Fruit fly (Drosophila melanogaster) whole organism, embryonic: ENCODE measurements around the gene Mal-B2.

Experiments used
- Abd-B ChIP-seq: fragments of 200-800 bp; sonication (Bioruptor generic); optimal IDR thresholded peaks from 2 replicates; lab custom pipeline; 2018; ENCODE audit warnings: missing biosample characterization, mild to moderate bottlenecking, missing genetic modification characterization, moderate library complexity
- Bgb ChIP-seq: fragments of 200-800 bp; sonication (Bioruptor generic); IDR thresholded peaks from 2 replicates; pipeline ENCODE4 v1.3.6; 2022; ENCODE audit warnings: missing biosample characterization, missing genetic modification characterization; ENCODE audit not compliant: partially characterized antibody
- CG11456 ChIP-seq: fragments of 200-800 bp; sonication (Bioruptor generic); IDR thresholded peaks from 3 replicates; pipeline ENCODE4 v1.3.6; 2022; ENCODE audit warnings: missing biosample characterization, missing genetic modification characterization
- CG12769 ChIP-seq: fragments of 200-800 bp; sonication (Bioruptor generic); optimal IDR thresholded peaks from 2 replicates; lab custom pipeline; 2019; ENCODE audit warnings: missing biosample characterization, mild to moderate bottlenecking, missing genetic modification characterization, moderate library complexity
- CG14441 ChIP-seq: fragments of 200-800 bp; sonication (Bioruptor generic); IDR thresholded peaks from 2 replicates; pipeline ENCODE4 v1.3.6; 2022; ENCODE audit warnings: missing biosample characterization, missing genetic modification characterization
- CG15073 ChIP-seq: fragments of 200-800 bp; sonication (Bioruptor generic); optimal IDR thresholded peaks from 2 replicates; lab custom pipeline; 2016; ENCODE audit warnings: missing biosample characterization, missing genetic modification characterization
- CG1602 ChIP-seq: fragments of 200-800 bp; sonication (Bioruptor generic); optimal IDR thresholded peaks from 3 replicates; lab custom pipeline; 2016; ENCODE audit warnings: missing biosample characterization, missing genetic modification characterization
- CG16779 ChIP-seq: fragments of 200-800 bp; sonication (Bioruptor generic); IDR thresholded peaks from 2 replicates; pipeline ENCODE4 v1.3.6; 2022; ENCODE audit warnings: missing biosample characterization, missing genetic modification characterization
- CG17802 ChIP-seq: fragments of 200-800 bp; sonication (Bioruptor generic); optimal IDR thresholded peaks from 2 replicates; lab custom pipeline; 2018; ENCODE audit warnings: missing biosample characterization, mild to moderate bottlenecking, missing genetic modification characterization, moderate library complexity
- CG2202 ChIP-seq: fragments of 200-800 bp; sonication (Bioruptor generic); optimal IDR thresholded peaks from 2 replicates; lab custom pipeline; 2018; ENCODE audit warnings: missing biosample characterization, mild to moderate bottlenecking, missing genetic modification characterization
- CG2889 ChIP-seq: fragments of 200-800 bp; sonication (Bioruptor generic); IDR thresholded peaks from 3 replicates; pipeline ENCODE4 v1.3.6; 2022; ENCODE audit warnings: missing biosample characterization, missing genetic modification characterization
- CG30403 ChIP-seq: fragments of 200-800 bp; sonication (Bioruptor generic); optimal IDR thresholded peaks from 3 replicates; lab custom pipeline; 2016; ENCODE audit warnings: missing biosample characterization, missing genetic modification characterization
- CG30431 ChIP-seq: fragments of 200-800 bp; sonication (Bioruptor generic); optimal IDR thresholded peaks from 2 replicates; lab custom pipeline; 2017; ENCODE audit warnings: missing biosample characterization, missing genetic modification characterization
- CG3726 ChIP-seq: fragments of 200-800 bp; sonication (Bioruptor generic); IDR thresholded peaks from 3 replicates; pipeline ENCODE4, ENCODE4 v1.3.6; 2022; ENCODE audit warnings: missing biosample characterization, missing genetic modification characterization
- CG6272 ChIP-seq: fragments of 200-800 bp; sonication (Bioruptor generic); IDR thresholded peaks from 2 replicates; pipeline ENCODE4 v1.3.6; 2022; ENCODE audit warnings: missing biosample characterization, missing genetic modification characterization
- CG8290 ChIP-seq, 3 experiments: fragments of 200-800 bp; sonication (Bioruptor generic); optimal IDR thresholded peaks; 2 replicates each; lab custom pipeline; 2016 to 2019; ENCODE audit warnings: missing biosample characterization in 3 of 3, missing genetic modification characterization in 3 of 3, mild to moderate bottlenecking in 2 of 3, moderate library complexity in 1 of 3
- CG8359 ChIP-seq: fragments of 200-800 bp; sonication (Bioruptor generic); optimal IDR thresholded peaks from 2 replicates; lab custom pipeline; 2017; ENCODE audit warnings: missing biosample characterization, mild to moderate bottlenecking, missing genetic modification characterization, borderline replicate concordance
- CG9817 ChIP-seq: fragments of 200-800 bp; sonication (Bioruptor generic); optimal IDR thresholded peaks from 2 replicates; lab custom pipeline; 2018; ENCODE audit warnings: missing biosample characterization, mild to moderate bottlenecking, missing genetic modification characterization, moderate library complexity
- Deaf1 ChIP-seq: fragments of 200-800 bp; optimal IDR thresholded peaks from 3 replicates; lab custom pipeline; 2019; ENCODE audit warnings: missing biosample characterization, mild to moderate bottlenecking, missing genetic modification characterization, moderate library complexity
- Fer2 ChIP-seq: fragments of 200-800 bp; sonication (Bioruptor generic); optimal IDR thresholded peaks from 2 replicates; lab custom pipeline; 2018; ENCODE audit warnings: missing biosample characterization, mild to moderate bottlenecking, missing genetic modification characterization, moderate library complexity
- Hmr ChIP-seq: fragments of 200-800 bp; sonication (Bioruptor generic); optimal IDR thresholded peaks from 3 replicates; lab custom pipeline; 2017; ENCODE audit warnings: mild to moderate bottlenecking, missing biosample characterization, missing genetic modification reagents, missing genetic modification characterization
- Hr39 ChIP-seq: fragments of >200 bp; optimal IDR thresholded peaks from 2 replicates; lab custom pipeline; 2017
- Lhr ChIP-seq: fragments of 200-800 bp; sonication (Bioruptor generic); optimal IDR thresholded peaks from 3 replicates; lab custom pipeline; 2017; ENCODE audit warnings: mild to moderate bottlenecking, missing biosample characterization, missing genetic modification reagents, missing genetic modification characterization
- Med ChIP-seq: fragments of 200-800 bp; sonication (Bioruptor generic); peaks from one replicate; lab custom pipeline; 2016; ENCODE audit warnings: missing biosample characterization, missing genetic modification characterization, mild to moderate bottlenecking, inconsistent platforms, moderate library complexity
- Vsx1 ChIP-seq: fragments of 200-800 bp; sonication (Bioruptor generic); optimal IDR thresholded peaks from 2 replicates; lab custom pipeline; 2017; ENCODE audit warnings: missing biosample characterization, mild to moderate bottlenecking, missing genetic modification characterization, missing genetic modification reagents
- amos ChIP-seq: fragments of 200-800 bp; sonication (Bioruptor generic); IDR thresholded peaks from 2 replicates; pipeline ENCODE4 v1.3.6; 2022; ENCODE audit warnings: missing biosample characterization, missing genetic modification characterization; ENCODE audit not compliant: partially characterized antibody
- chinmo ChIP-seq: fragments of 200-800 bp; sonication (Bioruptor generic); IDR thresholded peaks from 4 replicates; pipeline ENCODE4 v1.3.6; 2022; ENCODE audit warnings: missing biosample characterization, missing genetic modification characterization; ENCODE audit not compliant: partially characterized antibody
- chm ChIP-seq: fragments of 200-800 bp; sonication (Bioruptor generic); IDR thresholded peaks from 2 replicates; pipeline ENCODE4 v1.3.6; 2022; ENCODE audit warnings: missing biosample characterization, missing genetic modification characterization
- danr ChIP-seq: fragments of 200-800 bp; sonication (Bioruptor generic); IDR thresholded peaks from 2 replicates; pipeline ENCODE4 v1.3.6; 2022; ENCODE audit warnings: missing biosample characterization, missing genetic modification characterization
- emc ChIP-seq: fragments of 200-800 bp; sonication (Bioruptor generic); optimal IDR thresholded peaks from 2 replicates; lab custom pipeline; 2016; ENCODE audit warnings: missing biosample characterization, missing genetic modification characterization
- lab ChIP-seq: fragments of 200-800 bp; sonication (Bioruptor generic); optimal IDR thresholded peaks from 3 replicates; lab custom pipeline; 2017; ENCODE audit warnings: missing biosample characterization, missing genetic modification characterization, mild to moderate bottlenecking, moderate library complexity, missing genetic modification reagents
- mirr ChIP-seq: fragments of 200-800 bp; sonication (Bioruptor generic); optimal IDR thresholded peaks from 3 replicates; lab custom pipeline; 2018; ENCODE audit warnings: missing biosample characterization, mild to moderate bottlenecking, missing genetic modification characterization
- pho ChIP-seq: fragments of 200-800 bp; sonication (Bioruptor generic); optimal IDR thresholded peaks from 2 replicates; lab custom pipeline; 2016; ENCODE audit warnings: missing biosample characterization, missing genetic modification characterization
- run ChIP-seq: fragments of 200-800 bp; sonication (Bioruptor generic); optimal IDR thresholded peaks from 3 replicates; lab custom pipeline; 2018; ENCODE audit warnings: missing biosample characterization, mild to moderate bottlenecking, missing genetic modification characterization
- salm ChIP-seq: fragments of 200-800 bp; sonication (Bioruptor generic); optimal IDR thresholded peaks from 2 replicates; lab custom pipeline; 2018; ENCODE audit warnings: missing biosample characterization, mild to moderate bottlenecking, missing genetic modification characterization
- sc ChIP-seq, 3 experiments: fragments of >200 bp in 2 of 3; fragments of 200-800 bp in 1 of 3; sonication (Bioruptor generic) in 1 of 3; optimal IDR thresholded peaks; 2 replicates in 2 of 3; 3 replicates in 1 of 3; lab custom pipeline; 2017; ENCODE audit warnings: mild to moderate bottlenecking in 1 of 3, missing biosample characterization in 1 of 3, missing genetic modification characterization in 1 of 3, missing genetic modification reagents in 1 of 3
- tio ChIP-seq: fragments of 200-800 bp; sonication (Bioruptor generic); optimal IDR thresholded peaks from 2 replicates; lab custom pipeline; 2017; ENCODE audit warnings: missing biosample characterization, missing genetic modification characterization, inconsistent platforms
- tx ChIP-seq: fragments of 200-800 bp; sonication (Bioruptor generic); optimal IDR thresholded peaks from 2 replicates; lab custom pipeline; 2016; ENCODE audit warnings: missing biosample characterization, missing genetic modification characterization
- unpg ChIP-seq: fragments of 200-800 bp; sonication (Bioruptor generic); optimal IDR thresholded peaks from 3 replicates; lab custom pipeline; 2018; ENCODE audit warnings: missing biosample characterization, mild to moderate bottlenecking, missing genetic modification characterization, moderate library complexity
- zen2 ChIP-seq: fragments of 200-800 bp; sonication (Bioruptor generic); IDR thresholded peaks from 3 replicates; pipeline ENCODE4 v1.3.6; 2022; ENCODE audit warnings: missing biosample characterization, missing genetic modification characterization; ENCODE audit not compliant: partially characterized antibody
- zfh1 ChIP-seq: fragments of 200-800 bp; sonication (Bioruptor generic); IDR thresholded peaks from 3 replicates; pipeline ENCODE4 v1.3.6; 2022; ENCODE audit warnings: missing biosample characterization, missing genetic modification characterization

The Mal-B2 gene

DNA sequence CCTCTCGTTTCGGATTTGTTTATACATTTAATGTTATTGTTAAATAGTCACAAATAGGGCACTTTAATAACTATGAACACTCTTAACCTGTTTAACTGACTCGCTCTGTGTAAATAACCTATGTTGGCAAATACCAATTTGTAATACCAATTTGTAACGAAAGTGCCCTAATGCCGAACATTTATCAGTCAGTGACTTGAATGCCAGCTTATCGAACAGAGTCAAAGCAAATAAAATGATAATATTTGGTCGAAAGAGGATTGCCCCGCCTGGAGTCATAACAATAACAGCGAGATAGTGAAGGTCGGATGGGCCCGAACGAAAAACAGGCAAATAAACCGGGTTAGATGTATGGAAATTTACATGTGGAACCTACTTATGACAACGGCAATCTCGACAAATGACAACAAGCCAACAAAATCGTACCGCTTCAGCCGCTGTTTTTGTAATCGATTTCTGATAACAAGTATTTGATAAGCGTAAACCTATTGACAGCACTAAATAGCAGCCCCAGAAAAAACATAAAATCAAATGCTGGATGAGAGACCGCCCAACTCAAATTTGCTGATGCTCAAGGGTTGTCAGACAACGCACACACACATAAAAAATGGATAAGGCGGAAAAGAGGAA, 4.5 kb upstream of the Mal-B2 start (continued):
- TF ChIP-seq sc (optimal IDR thresholded peaks at IDR 0.05; lab: Kevin White, UChicago) (no peak), sc (GFP tag; optimal IDR thresholded peaks at IDR 0.05; lab: Kevin White, UChicago) (no peak), Vsx1 (GFP tag; lab: Kevin White, UChicago) (peak; percentile 19), mirr (GFP tag; lab: Kevin White, UChicago) (peak; percentile 92), chm (GFP tag; lab: Robert Waterston, UW) (no peak), CG8290 (GFP tag; optimal IDR thresholded peaks at IDR 0.05; lab: Kevin White, UChicago) (no peak), CG8290 (tag; optimal IDR thresholded peaks at IDR 0.05; lab: Kevin White, UChicago) (peak in 1 of 2 experiments; percentile 60)

DNA sequence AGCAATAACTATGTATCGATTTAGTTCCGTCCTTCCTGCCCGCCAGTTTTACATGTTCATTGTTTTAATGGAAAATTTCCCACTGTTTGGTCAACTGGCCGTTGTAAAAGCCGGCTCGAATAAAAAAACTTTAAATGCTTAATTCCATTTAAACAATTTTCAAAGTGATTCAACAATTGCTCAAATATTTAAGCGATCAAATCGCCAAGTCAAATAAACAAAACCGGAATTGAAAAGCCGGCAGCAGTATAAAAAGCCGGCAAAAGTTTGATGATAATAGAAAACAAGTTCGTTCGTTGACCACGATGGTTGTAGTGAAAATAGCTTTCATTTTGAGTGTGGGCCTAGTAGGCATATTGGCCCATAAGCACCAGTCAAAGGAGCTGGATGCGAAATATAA, 2.8 kb upstream of the Mal-B2 start, which contains the start of gene Mal-B1:
TSS of gene Mal-B1 (plus strand) at position 301 of the 400 bp plus-strand sequence.
- no peak for TF ChIP-seq CG15073 (GFP tag; lab: Kevin White, UChicago)
- no peak for TF ChIP-seq Fer2
- TF ChIP-seq CG8359: no peak
- TF ChIP-seq CG2889: no peak
- TF ChIP-seq CG1602 (GFP tag; lab: Kevin White, UChicago): no peak
- no peak for TF ChIP-seq CG6272 (GFP tag; lab: Robert Waterston, UW)
- no peak for TF ChIP-seq tio (GFP tag; lab: Kevin White, UChicago)
- no peak for TF ChIP-seq Abd-B (GFP tag; lab: Kevin White, UChicago)
- no peak for TF ChIP-seq CG2202

DNA sequence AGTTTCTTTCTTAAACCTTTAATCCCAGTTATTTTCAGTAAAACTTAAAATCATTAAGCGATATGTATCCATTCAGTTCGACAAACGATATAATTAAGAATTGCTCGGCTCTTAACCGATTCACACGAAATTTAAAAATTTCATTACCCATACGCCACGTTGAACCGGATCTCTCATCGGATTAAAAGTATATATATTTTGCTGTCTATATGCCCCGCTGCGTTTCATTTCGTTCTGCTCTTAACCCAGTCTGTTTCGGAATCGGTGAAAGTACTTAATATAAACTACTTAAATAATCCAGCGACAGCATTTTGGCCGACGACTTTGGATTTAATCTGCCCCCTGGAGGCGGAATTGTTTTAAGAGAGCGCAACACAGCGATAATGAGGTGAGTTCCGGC, 3.4 kb downstream of the Mal-B2 start, which contains the start of gene CG42751:
TSS of gene CG42751 (plus strand) at position 301 of the 400 bp plus-strand sequence.
- TF ChIP-seq Hr39: no peak
- TF ChIP-seq CG8359: no peak
- no peak for TF ChIP-seq CG9817 (tag; lab: Kevin White, UChicago)
- no peak for TF ChIP-seq run (tag; lab: Kevin White, UChicago)
- TF ChIP-seq zfh1 (GFP tag; lab: Robert Waterston, UW): no peak
- no peak for TF ChIP-seq pho (GFP tag; lab: Kevin White, UChicago)
- no peak for TF ChIP-seq Med
- TF ChIP-seq danr: no peak

DNA sequence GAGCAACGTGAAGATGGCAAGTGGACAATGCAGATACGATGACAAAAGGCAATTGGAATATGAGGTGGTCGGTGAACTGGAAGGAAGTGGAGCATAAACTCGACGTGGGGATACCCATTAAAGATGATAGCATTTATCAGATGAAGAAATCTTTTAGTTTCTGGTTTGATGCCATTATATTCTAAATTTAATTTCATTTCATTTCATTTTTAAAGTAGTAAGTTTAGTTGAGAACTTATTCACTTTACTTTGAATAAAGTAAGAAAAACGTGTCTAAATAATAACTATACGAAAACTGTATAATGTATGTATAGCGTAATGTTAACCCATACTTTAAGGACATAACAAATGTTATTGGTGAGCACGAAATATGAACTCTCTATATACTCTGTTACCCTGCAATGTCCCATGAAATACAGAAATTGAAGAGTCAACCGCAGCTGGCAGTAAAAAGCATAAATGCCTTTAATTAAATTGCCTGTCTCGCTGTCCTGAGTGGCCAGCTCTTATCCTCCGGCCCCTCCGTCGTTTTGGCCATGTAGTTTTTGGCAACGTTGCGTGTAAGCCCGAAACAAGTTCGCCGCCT, 21.2 kb downstream of the Mal-B2 start:
- 0 out of 3 replicates have a peak, but pooled peaks have one; percentile 9 for TF ChIP-seq CG11456 (GFP tag; lab: Robert Waterston, UW)
- no peak for TF ChIP-seq emc
- TF ChIP-seq tx (GFP tag; lab: Kevin White, UChicago): no peak
- TF ChIP-seq CG14441 (GFP tag; lab: Robert Waterston, UW): no peak
- TF ChIP-seq CG3726 (GFP tag; lab: Robert Waterston, UW): no peak
- TF ChIP-seq CG17802 (tag; lab: Kevin White, UChicago): no peak
- TF ChIP-seq run (tag; lab: Kevin White, UChicago): no peak
- no peak for TF ChIP-seq salm

DNA sequence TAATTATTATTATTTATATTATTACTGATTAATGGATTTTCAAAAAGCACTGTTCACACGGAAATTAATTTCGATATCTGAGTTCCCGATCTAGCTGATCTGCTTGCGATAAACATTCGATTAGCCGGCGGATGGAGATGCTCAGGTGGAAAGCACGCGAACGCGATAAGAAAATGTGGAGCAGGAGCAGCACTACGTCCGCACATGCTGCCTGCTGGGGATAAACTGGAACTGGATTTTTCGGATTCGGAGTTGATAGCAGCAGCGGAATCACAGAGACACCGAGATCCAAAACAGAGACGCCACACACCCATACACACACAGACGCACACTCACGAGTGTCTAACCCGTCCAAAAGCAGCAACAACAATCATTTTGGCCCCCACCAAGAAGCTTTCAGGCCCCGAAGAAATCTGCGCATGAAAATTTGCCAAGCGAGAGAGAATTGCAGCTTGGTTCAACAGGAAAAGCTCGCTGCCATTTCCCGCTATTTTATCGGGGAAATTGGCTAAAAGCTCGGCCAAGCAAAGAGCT, 24.5 kb downstream of the Mal-B2 start:
- peak; percentile 3 for TF ChIP-seq Hmr (GFP tag; lab: Kevin White, UChicago)
- TF ChIP-seq unpg (GFP tag; lab: Kevin White, UChicago): no peak
- no peak for TF ChIP-seq Lhr (GFP tag; lab: Kevin White, UChicago)
- peak; percentile 52; the same call in 1 of the 4 replicates for TF ChIP-seq chinmo (GFP tag; lab: Robert Waterston, UW)
- TF ChIP-seq CG16779: 0 out of 2 replicates have a peak, but pooled peaks have one; percentile 41
- TF ChIP-seq CG30431 (GFP tag; lab: Kevin White, UChicago): no peak
- 0 out of 3 replicates have a peak, but pooled peaks have one; percentile 37 for TF ChIP-seq zen2 (GFP tag; lab: Robert Waterston, UW)
- peak; percentile 33 for TF ChIP-seq Deaf1 (tag; lab: Kevin White, UChicago)
- TF ChIP-seq amos (GFP tag; lab: Robert Waterston, UW): peak; percentile 22; the same call in 1 of the 2 replicates
- peak; percentile 2 for TF ChIP-seq lab (GFP tag; lab: Kevin White, UChicago)
- peak; percentile 22; the same call in 1 of the 2 replicates for TF ChIP-seq Bgb (GFP tag; lab: Robert Waterston, UW)
- peak; percentile 43 for TF ChIP-seq CG12769
- no peak for TF ChIP-seq CG30403 (GFP tag; lab: Kevin White, UChicago)
